Fruit fly (Drosophila melanogaster): ENCODE measurements around the gene CG31407.

- no peak for TF ChIP-seq CG10669 (GFP tag; optimal IDR thresholded peaks at IDR 0.05)
- TF ChIP-seq Blimp-1 (GFP tag; optimal IDR thresholded peaks at IDR 0.05): no peak
- no peak for TF ChIP-seq CG6808 (GFP tag; optimal IDR thresholded peaks at IDR 0.05)
- no peak for TF ChIP-seq CG10631 (GFP tag; optimal IDR thresholded peaks at IDR 0.05)
- no peak for TF ChIP-seq ss (GFP tag; optimal IDR thresholded peaks at IDR 0.05)
- TF ChIP-seq vri (GFP tag; optimal IDR thresholded peaks at IDR 0.05): no peak
Observed at dm6 chr3R:10068780-10069179, 43.8 kb upstream of the CG31407 start.

Data from whole organism, prepupa.